Fruit fly (Drosophila melanogaster) whole organism, embryonic: Measurements from ENCODE around the gene fwd.

Experiments
- Aef1 ChIP-seq: fragments of 200-800 bp; sonication (Bioruptor generic); IDR thresholded peaks from 3 replicates; pipeline ENCODE4 v1.3.6; 2022; ENCODE audit warnings: missing biosample characterization, missing genetic modification characterization
- CG13123 ChIP-seq: fragments of 200-800 bp; sonication (Bioruptor generic); optimal IDR thresholded peaks from 2 replicates; lab custom pipeline; 2016; ENCODE audit warnings: missing biosample characterization, missing genetic modification characterization
- CG13894 ChIP-seq: fragments of 200-800 bp; sonication (Bioruptor generic); optimal IDR thresholded peaks from 3 replicates; lab custom pipeline; 2018; ENCODE audit warnings: missing biosample characterization, mild to moderate bottlenecking, missing genetic modification characterization, moderate library complexity
- CG14441 ChIP-seq: fragments of 200-800 bp; sonication (Bioruptor generic); IDR thresholded peaks from 2 replicates; pipeline ENCODE4 v1.3.6; 2022; ENCODE audit warnings: missing biosample characterization, missing genetic modification characterization
- CG15011 ChIP-seq: fragments of 200-800 bp; sonication (Bioruptor generic); optimal IDR thresholded peaks from 3 replicates; lab custom pipeline; 2018; ENCODE audit warnings: missing biosample characterization, mild to moderate bottlenecking, missing genetic modification characterization
- CG15073 ChIP-seq: fragments of 200-800 bp; sonication (Bioruptor generic); optimal IDR thresholded peaks from 2 replicates; lab custom pipeline; 2016; ENCODE audit warnings: missing biosample characterization, missing genetic modification characterization
- CG15514 ChIP-seq: fragments of 200-800 bp; sonication (Bioruptor generic); optimal IDR thresholded peaks from 3 replicates; lab custom pipeline; 2017; ENCODE audit warnings: missing biosample characterization, missing genetic modification characterization, mild to moderate bottlenecking, moderate library complexity, missing genetic modification reagents
- CG16813 ChIP-seq: fragments of 200-800 bp; sonication (Bioruptor generic); IDR thresholded peaks from 3 replicates; pipeline ENCODE4 v1.3.6; 2022; ENCODE audit warnings: missing biosample characterization, missing genetic modification characterization; ENCODE audit not compliant: partially characterized antibody
- CG17361 ChIP-seq: fragments of 200-800 bp; sonication (Bioruptor generic); IDR thresholded peaks from 3 replicates; pipeline ENCODE4 v1.3.6; 2022; ENCODE audit warnings: missing biosample characterization, missing genetic modification characterization
- CG1832 ChIP-seq: fragments of 200-800 bp; sonication (Bioruptor generic); optimal IDR thresholded peaks from 2 replicates; lab custom pipeline; 2017; ENCODE audit warnings: missing biosample characterization, mild to moderate bottlenecking, missing genetic modification characterization, inconsistent platforms
- CG18764 ChIP-seq: fragments of 200-800 bp; sonication (Bioruptor generic); optimal IDR thresholded peaks from 3 replicates; lab custom pipeline; 2016; ENCODE audit warnings: missing biosample characterization, missing genetic modification characterization
- CG33213 ChIP-seq: fragments of 200-800 bp; sonication (Bioruptor generic); optimal IDR thresholded peaks from 3 replicates; lab custom pipeline; 2016; ENCODE audit warnings: missing biosample characterization, missing genetic modification characterization
- CG34224 ChIP-seq: fragments of 200-800 bp; sonication (Bioruptor generic); IDR thresholded peaks from 3 replicates; pipeline ENCODE4 v1.3.6; 2022; ENCODE audit warnings: missing biosample characterization, missing genetic modification characterization; ENCODE audit not compliant: partially characterized antibody
- CG6689 ChIP-seq: fragments of 200-800 bp; sonication (Bioruptor generic); IDR thresholded peaks from 2 replicates; pipeline ENCODE4 v1.3.6; 2022; ENCODE audit warnings: missing biosample characterization, missing genetic modification characterization
- Camta ChIP-seq: fragments of 200-800 bp; sonication (Bioruptor generic); optimal IDR thresholded peaks from 2 replicates; lab custom pipeline; 2016; ENCODE audit warnings: missing biosample characterization, missing genetic modification characterization
- Dip3 ChIP-seq: fragments of 200-800 bp; sonication (Bioruptor generic); optimal IDR thresholded peaks from 3 replicates; lab custom pipeline; 2016; ENCODE audit warnings: missing biosample characterization, missing genetic modification characterization
- Dll ChIP-seq: fragments of 200-800 bp; sonication (Bioruptor generic); IDR thresholded peaks from 4 replicates; pipeline ENCODE4 v1.3.6; 2022; ENCODE audit warnings: missing biosample characterization, missing genetic modification characterization; ENCODE audit not compliant: partially characterized antibody
- Drgx ChIP-seq: fragments of 200-800 bp; sonication (Bioruptor generic); IDR thresholded peaks from 2 replicates; pipeline ENCODE4 v1.3.6; 2022; ENCODE audit warnings: missing biosample characterization, missing genetic modification characterization
- E2f2 ChIP-seq: fragments of 200-800 bp; sonication (Bioruptor generic); IDR thresholded peaks from 2 replicates; pipeline ENCODE4 v1.3.6; 2022; ENCODE audit warnings: missing biosample characterization, missing genetic modification characterization
- H15 ChIP-seq: fragments of 200-800 bp; sonication (Bioruptor generic); IDR thresholded peaks from 3 replicates; pipeline ENCODE4 v1.3.6; 2022; ENCODE audit warnings: missing biosample characterization, missing genetic modification characterization
- MBD-R2 ChIP-seq: fragments of 200-800 bp; sonication (Bioruptor generic); IDR thresholded peaks from 2 replicates; pipeline ENCODE4 v1.3.6; 2022; ENCODE audit warnings: missing biosample characterization, missing genetic modification characterization
- Oli ChIP-seq: fragments of 200-800 bp; sonication (Bioruptor generic); optimal IDR thresholded peaks from 2 replicates; lab custom pipeline; 2018; ENCODE audit warnings: missing biosample characterization, mild to moderate bottlenecking, missing genetic modification characterization, moderate library complexity
- Optix ChIP-seq: fragments of 200-800 bp; sonication (Bioruptor generic); IDR thresholded peaks from 3 replicates; pipeline ENCODE4 v1.3.6; 2022; ENCODE audit warnings: missing biosample characterization, missing genetic modification characterization
- PHDP ChIP-seq: fragments of 200-800 bp; sonication (Bioruptor generic); optimal IDR thresholded peaks from 3 replicates; lab custom pipeline; 2018; ENCODE audit warnings: missing biosample characterization, mild to moderate bottlenecking, missing genetic modification characterization, moderate library complexity
- Sox100B ChIP-seq: fragments of 200-800 bp; sonication (Bioruptor generic); optimal IDR thresholded peaks from 3 replicates; lab custom pipeline; 2018; ENCODE audit warnings: missing biosample characterization, mild to moderate bottlenecking, missing genetic modification characterization
- Sry-β ChIP-seq: fragments of 200-800 bp; sonication (Bioruptor generic); optimal IDR thresholded peaks from 2 replicates; lab custom pipeline; 2018; ENCODE audit warnings: missing biosample characterization, mild to moderate bottlenecking, missing genetic modification characterization, moderate library complexity
- Stat92E ChIP-seq, 3 experiments: fragments of >200 bp in 2 of 3; fragments of 200-800 bp in 1 of 3; sonication (Bioruptor generic) in 1 of 3; optimal IDR thresholded peaks; 2 replicates each; lab custom pipeline; 2017 to 2019; ENCODE audit warnings: missing biosample characterization in 3 of 3, missing genetic modification characterization in 3 of 3, mild to moderate bottlenecking in 1 of 3, moderate library complexity in 1 of 3
- Usf ChIP-seq: fragments of 200-800 bp; sonication (Bioruptor generic); optimal IDR thresholded peaks from 2 replicates; lab custom pipeline; 2017; ENCODE audit warnings: missing genotype, missing biosample characterization, missing genetic modification characterization
- abd-A ChIP-seq: fragments of 200-800 bp; sonication (Bioruptor generic); optimal IDR thresholded peaks from 3 replicates; lab custom pipeline; 2019; ENCODE audit warnings: missing biosample characterization, mild to moderate bottlenecking, missing genetic modification characterization, moderate library complexity
- bbx ChIP-seq: fragments of 200-800 bp; sonication (Bioruptor generic); IDR thresholded peaks from 2 replicates; pipeline ENCODE4 v1.3.6; 2022; ENCODE audit warnings: missing biosample characterization, missing genetic modification characterization; ENCODE audit not compliant: partially characterized antibody
- cg ChIP-seq: fragments of 200-800 bp; sonication (Bioruptor generic); optimal IDR thresholded peaks from 3 replicates; lab custom pipeline; 2019; ENCODE audit warnings: missing biosample characterization, mild to moderate bottlenecking, missing genetic modification characterization, moderate library complexity
- chinmo ChIP-seq: fragments of 200-800 bp; sonication (Bioruptor generic); IDR thresholded peaks from 4 replicates; pipeline ENCODE4 v1.3.6; 2022; ENCODE audit warnings: missing biosample characterization, missing genetic modification characterization; ENCODE audit not compliant: partially characterized antibody
- ci ChIP-seq: fragments of 200-800 bp; sonication (Bioruptor generic); IDR thresholded peaks from 3 replicates; pipeline ENCODE4 v1.3.6; 2022; ENCODE audit warnings: missing biosample characterization, missing genetic modification characterization
- croc ChIP-seq: fragments of 200-800 bp; sonication (Bioruptor generic); conservative IDR thresholded peaks from 3 replicates; pipeline ENCODE4 v1.3.6; 2022; ENCODE audit warnings: missing biosample characterization, missing genetic modification characterization
- gem ChIP-seq: fragments of 200-800 bp; sonication (Bioruptor generic); optimal IDR thresholded peaks from 2 replicates; lab custom pipeline; 2019; ENCODE audit warnings: missing biosample characterization, mild to moderate bottlenecking, missing genetic modification characterization, moderate library complexity
- grau ChIP-seq: fragments of 200-800 bp; optimal IDR thresholded peaks from 3 replicates; lab custom pipeline; 2019; ENCODE audit warnings: missing biosample characterization, mild to moderate bottlenecking, missing genetic modification characterization, moderate library complexity
- hbn ChIP-seq: fragments of 200-800 bp; sonication (Bioruptor generic); IDR thresholded peaks from 2 replicates; pipeline ENCODE4 v1.3.6; 2022; ENCODE audit warnings: missing biosample characterization, missing genetic modification characterization; ENCODE audit not compliant: partially characterized antibody
- hth ChIP-seq: fragments of >200 bp; optimal IDR thresholded peaks from 2 replicates; lab custom pipeline; 2017; ENCODE audit warnings: inconsistent platforms
- pum ChIP-seq: fragments of 200-800 bp; sonication (Bioruptor generic); optimal IDR thresholded peaks from 2 replicates; lab custom pipeline; 2016; ENCODE audit warnings: missing biosample characterization, missing genetic modification characterization
- sna ChIP-seq: fragments of 200-800 bp; sonication (Bioruptor generic); IDR thresholded peaks from 2 replicates; pipeline ENCODE4 v1.3.6; 2022; ENCODE audit warnings: missing biosample characterization, missing genetic modification characterization; ENCODE audit not compliant: partially characterized antibody
- tgo ChIP-seq: fragments of 200-800 bp; sonication (Bioruptor generic); IDR thresholded peaks from 3 replicates; pipeline ENCODE4 v1.3.6; 2022; ENCODE audit warnings: missing biosample characterization, missing genetic modification characterization
- tin ChIP-seq: fragments of 200-800 bp; sonication (Bioruptor generic); optimal IDR thresholded peaks from 3 replicates; lab custom pipeline; 2016; ENCODE audit warnings: missing biosample characterization, missing genetic modification characterization
- ttk ChIP-seq: fragments of 200-800 bp; sonication (Bioruptor generic); IDR thresholded peaks from 2 replicates; pipeline ENCODE4 v2.1.2; 2022; ENCODE audit warnings: missing biosample characterization, missing genetic modification characterization
- twi ChIP-seq: fragments of 200-800 bp; optimal IDR thresholded peaks from 2 replicates; lab custom pipeline; 2019; ENCODE audit warnings: missing biosample characterization, mild to moderate bottlenecking, missing genetic modification characterization, moderate library complexity
- zen2 ChIP-seq: fragments of 200-800 bp; sonication (Bioruptor generic); IDR thresholded peaks from 3 replicates; pipeline ENCODE4 v1.3.6; 2022; ENCODE audit warnings: missing biosample characterization, missing genetic modification characterization; ENCODE audit not compliant: partially characterized antibody
- zfh1 ChIP-seq: fragments of 200-800 bp; sonication (Bioruptor generic); IDR thresholded peaks from 3 replicates; pipeline ENCODE4 v1.3.6; 2022; ENCODE audit warnings: missing biosample characterization, missing genetic modification characterization
- zfh2 ChIP-seq: fragments of 200-800 bp; sonication (Bioruptor generic); optimal IDR thresholded peaks from 2 replicates; lab custom pipeline; 2016; ENCODE audit warnings: missing biosample characterization, missing genetic modification characterization

The fwd gene

dm6 chr3L:346656-347640 is 27.3 kb upstream of the fwd start, which contains the start of gene mth (continued):
- TF ChIP-seq croc (GFP tag; lab: Robert Waterston, UW) (peak; percentile 39; the same call in 1 of the 3 replicates), ttk (GFP tag; lab: Robert Waterston, UW) (no peak), CG33213 (GFP tag; lab: Kevin White, UChicago) (peak; percentile 6), Aef1 (GFP tag; lab: Robert Waterston, UW) (no peak; the same call in 2 of the 3 replicates), CG15514 (GFP tag; lab: Kevin White, UChicago) (peak; percentile 91), hbn (GFP tag; lab: Robert Waterston, UW) (peak; percentile 97), zfh2 (GFP tag; lab: Kevin White, UChicago) (peak; percentile 26), CG18764 (GFP tag; lab: Kevin White, UChicago) (peak; percentile 36), chinmo (peak; percentile 87; the same call in 3 of the 4 replicates), twi (tag; lab: Kevin White, UChicago) (peak; percentile 33), Usf (GFP tag; lab: Kevin White, UChicago) (no peak), Camta (GFP tag; lab: Kevin White, UChicago) (peak; percentile 56), pum (GFP tag; lab: Kevin White, UChicago) (peak; percentile 35), zfh1 (GFP tag; lab: Robert Waterston, UW) (0 out of 3 replicates have a peak, but pooled peaks have one; percentile 34), CG17361 (peak; percentile 62; the same call in 2 of the 3 replicates), CG13123 (peak; percentile 5), Stat92E (GFP tag; optimal IDR thresholded peaks at IDR 0.05; lab: Kevin White, UChicago) (peak in 1 of 3 experiments; percentile 22), sna (GFP tag; lab: Robert Waterston, UW) (peak; percentile 100), Dll (GFP tag; lab: Robert Waterston, UW) (peak; percentile 99), zen2 (GFP tag; lab: Robert Waterston, UW) (peak; percentile 96), ci (GFP tag; lab: Robert Waterston, UW) (0 out of 3 replicates have a peak, but pooled peaks have one; percentile 45), PHDP (peak; percentile 3), tin (GFP tag; lab: Kevin White, UChicago) (peak; percentile 21), CG15073 (GFP tag; lab: Kevin White, UChicago) (no peak), CG13894 (peak; percentile 65), hth (no peak), Sox100B (GFP tag; lab: Kevin White, UChicago) (peak; percentile 22), CG14441 (GFP tag; lab: Robert Waterston, UW) (peak; percentile 52; the same call in 1 of the 2 replicates), CG34224 (peak; percentile 98), grau (tag; lab: Kevin White, UChicago) (peak; percentile 49), MBD-R2 (GFP tag; lab: Robert Waterston, UW) (peak; percentile 43), Optix (GFP tag; lab: Robert Waterston, UW) (peak; percentile 56; the same call in 1 of the 3 replicates), Dip3 (GFP tag; lab: Kevin White, UChicago) (peak; percentile 57), CG6689 (GFP tag; lab: Robert Waterston, UW) (peak; percentile 28; the same call in 1 of the 2 replicates), H15 (GFP tag; lab: Robert Waterston, UW) (peak; percentile 49; the same call in 1 of the 3 replicates), CG15011 (peak; percentile 16), Drgx (GFP tag; lab: Robert Waterston, UW) (no peak), Oli (tag; lab: Kevin White, UChicago) (peak; percentile 3), E2f2 (GFP tag; lab: Robert Waterston, UW) (0 out of 2 replicates have a peak, but pooled peaks have one; percentile 27), tgo (GFP tag; lab: Robert Waterston, UW) (no peak), cg (GFP tag; lab: Kevin White, UChicago) (peak; percentile 40), gem (tag; lab: Kevin White, UChicago) (peak; percentile 63), CG1832 (GFP tag; lab: Kevin White, UChicago) (no peak), bbx (GFP tag; lab: Robert Waterston, UW) (peak; percentile 94), abd-A (peak; percentile 45), CG16813 (GFP tag; lab: Robert Waterston, UW) (peak; percentile 99), Sry-β (no peak)
